Worm (Caenorhabditis elegans) whole organism, L1 larva: ENCODE measurements around the gene fbxa-208.

Source experiments
- C04F5.9 ChIP-seq: sonication (generic microtip); optimal IDR thresholded peaks from 2 replicates; lab custom pipeline; 2016; ENCODE audit warnings: missing genetic modification characterization, missing compliant biosample characterization
- C16A3.4 ChIP-seq: fragments of 150-350 bp; optimal IDR thresholded peaks from 2 replicates; lab custom pipeline; 2014; ENCODE audit warnings: missing biosample characterization, missing genetic modification characterization
- F16B12.6 ChIP-seq: fragments of 150-350 bp; optimal IDR thresholded peaks from 2 replicates; lab custom pipeline; 2014; ENCODE audit warnings: missing biosample characterization, missing genetic modification characterization
- Y116A8C.19 ChIP-seq: sonication (generic microtip); optimal IDR thresholded peaks from 2 replicates; lab custom pipeline; 2016; ENCODE audit warnings: missing compliant biosample characterization, missing genetic modification characterization, borderline replicate concordance
- alr-1 ChIP-seq: fragments of 200-800 bp; sonication (Bioruptor generic); optimal IDR thresholded peaks from 2 replicates; lab custom pipeline; 2018; ENCODE audit warnings: borderline replicate concordance, mild to moderate bottlenecking, missing genetic modification characterization, missing compliant biosample characterization
- aly-2 ChIP-seq: fragments of 150-350 bp; optimal IDR thresholded peaks from 2 replicates; lab custom pipeline; 2014; ENCODE audit warnings: missing biosample characterization, missing genetic modification characterization
- ama-1 ChIP-seq: fragments of 150-350 bp; optimal IDR thresholded peaks from 2 replicates; lab custom pipeline; 2014
- blmp-1 ChIP-seq: fragments of 150-350 bp; optimal IDR thresholded peaks from 2 replicates; lab custom pipeline; 2014; ENCODE audit warnings: missing biosample characterization, missing genetic modification characterization
- ceh-82 ChIP-seq, 3 experiments: fragments of 150-350 bp in 1 of 3; sonication (generic microtip) in 2 of 3; optimal IDR thresholded peaks; 2 replicates each; lab custom pipeline; 2014 to 2017; ENCODE audit warnings: missing biosample characterization in 3 of 3, missing genetic modification characterization in 3 of 3
- ceh-90 ChIP-seq: sonication (generic microtip); optimal IDR thresholded peaks from 2 replicates; lab custom pipeline; 2016; ENCODE audit warnings: missing genetic modification characterization, missing compliant biosample characterization
- ces-1 ChIP-seq: fragments of 150-350 bp; optimal IDR thresholded peaks from 2 replicates; lab custom pipeline; 2014; ENCODE audit warnings: missing biosample characterization, missing genetic modification reagents, missing genetic modification characterization
- efl-1 ChIP-seq, 4 experiments: fragments of 150-350 bp; optimal IDR thresholded peaks in 3 of 4; peaks in 1 of 4; 1 replicate in 1 of 4; 2 replicates in 3 of 4; lab custom pipeline; 2014; ENCODE audit warnings: missing biosample characterization in 2 of 4, missing genetic modification characterization in 2 of 4, missing genetic modification reagents in 2 of 4
- elt-2 ChIP-seq: sonication (generic microtip); optimal IDR thresholded peaks from 2 replicates; lab custom pipeline; 2016; ENCODE audit warnings: missing genetic modification characterization, mild to moderate bottlenecking, inconsistent platforms, missing compliant biosample characterization, missing genetic modification reagents
- elt-3 ChIP-seq, 6 experiments: fragments of 150-350 bp in 1 of 6; sonication (generic microtip); optimal IDR thresholded peaks; 2 replicates each; lab custom pipeline; 2017 to 2018; ENCODE audit warnings: missing biosample characterization in 6 of 6, missing genetic modification characterization in 6 of 6, inconsistent platforms in 1 of 6
- ets-5 ChIP-seq: fragments of 200-800 bp; sonication (Bioruptor generic); IDR thresholded peaks from 2 replicates; pipeline ENCODE4 v1.3.6; 2022; ENCODE audit warnings: missing genetic modification characterization, missing compliant biosample characterization
- fkh-10 ChIP-seq: sonication (generic microtip); optimal IDR thresholded peaks from 2 replicates; lab custom pipeline; 2017; ENCODE audit warnings: missing biosample characterization, missing genetic modification reagents, missing genetic modification characterization
- fkh-8 ChIP-seq: sonication (generic microtip); optimal IDR thresholded peaks from 2 replicates; lab custom pipeline; 2016; ENCODE audit warnings: mild to moderate bottlenecking, missing genetic modification characterization, missing compliant biosample characterization
- hlh-4 ChIP-seq: sonication (generic microtip); optimal IDR thresholded peaks from 2 replicates; lab custom pipeline; 2016; ENCODE audit warnings: mild to moderate bottlenecking, missing genetic modification characterization, missing compliant biosample characterization
- isw-1 ChIP-seq: fragments of 200-800 bp; sonication (Bioruptor generic); IDR thresholded peaks from 2 replicates; pipeline ENCODE4 v1.3.6; 2022; ENCODE audit warnings: missing genetic modification characterization, missing compliant biosample characterization
- lin-13 ChIP-seq: fragments of 150-350 bp; optimal IDR thresholded peaks from 2 replicates; lab custom pipeline; 2014; ENCODE audit warnings: missing biosample characterization, missing genetic modification reagents, missing genetic modification characterization
- lin-35 ChIP-seq, 2 experiments: fragments of 150-350 bp; optimal IDR thresholded peaks; 2 replicates each; lab custom pipeline; 2014; ENCODE audit warnings: missing biosample characterization in 2 of 2, missing genetic modification characterization in 2 of 2, missing genetic modification reagents in 2 of 2
- lin-39 ChIP-seq: fragments of 150-350 bp; optimal IDR thresholded peaks from 2 replicates; lab custom pipeline; 2014; ENCODE audit warnings: missing biosample characterization, missing genetic modification reagents, missing genetic modification characterization
- lir-3 ChIP-seq: sonication (generic microtip); optimal IDR thresholded peaks from 2 replicates; lab custom pipeline; 2016; ENCODE audit warnings: mild to moderate bottlenecking, missing genetic modification characterization, moderate library complexity, missing compliant biosample characterization; ENCODE audit not compliant: poor library complexity
- lsy-2 ChIP-seq, 2 experiments: fragments of 150-350 bp; optimal IDR thresholded peaks; 2 replicates each; lab custom pipeline; 2014; ENCODE audit warnings: missing biosample characterization in 2 of 2, missing genetic modification characterization in 2 of 2
- mab-9 ChIP-seq: fragments of 200-800 bp; sonication (Bioruptor generic); IDR thresholded peaks from 2 replicates; pipeline ENCODE4 v1.3.6; 2022; ENCODE audit warnings: missing genetic modification reagents, missing genetic modification characterization, missing compliant biosample characterization
- mdl-1 ChIP-seq, 2 experiments: fragments of 150-350 bp; optimal IDR thresholded peaks; 2 replicates each; lab custom pipeline; 2014 to 2017; ENCODE audit warnings: missing biosample characterization in 2 of 2, missing genetic modification characterization in 2 of 2, inconsistent platforms in 1 of 2
- nhr-20 ChIP-seq: sonication (generic microtip); optimal IDR thresholded peaks from 2 replicates; lab custom pipeline; 2016; ENCODE audit warnings: mild to moderate bottlenecking, missing genetic modification characterization, missing compliant biosample characterization
- nhr-47 ChIP-seq: sonication (generic microtip); optimal IDR thresholded peaks from 2 replicates; lab custom pipeline; 2016; ENCODE audit warnings: mild to moderate bottlenecking, missing genetic modification characterization, moderate library complexity, missing compliant biosample characterization
- nhr-71 ChIP-seq: sonication (generic microtip); optimal IDR thresholded peaks from 2 replicates; lab custom pipeline; 2016; ENCODE audit warnings: mild to moderate bottlenecking, missing genetic modification characterization, moderate library complexity, missing compliant biosample characterization
- nhr-76 ChIP-seq: sonication (generic microtip); optimal IDR thresholded peaks from 2 replicates; lab custom pipeline; 2017; ENCODE audit warnings: missing biosample characterization, missing genetic modification characterization
- nhr-77 ChIP-seq: fragments of 150-350 bp; optimal IDR thresholded peaks from 2 replicates; lab custom pipeline; 2014; ENCODE audit warnings: missing biosample characterization, missing genetic modification characterization
- nhr-85 ChIP-seq: sonication (generic microtip); peaks from one replicate; lab custom pipeline; 2016; ENCODE audit warnings: missing genetic modification characterization, inconsistent platforms, missing compliant biosample characterization
- nhr-90 ChIP-seq: sonication (generic microtip); optimal IDR thresholded peaks from 2 replicates; lab custom pipeline; 2016; ENCODE audit warnings: mild to moderate bottlenecking, missing genetic modification characterization, missing compliant biosample characterization; ENCODE audit not compliant: poor library complexity
- pag-3 ChIP-seq: sonication (generic microtip); optimal IDR thresholded peaks from 2 replicates; lab custom pipeline; 2017; ENCODE audit warnings: missing genetic modification characterization, mild to moderate bottlenecking, missing compliant biosample characterization, antibody characterized with exemption, borderline replicate concordance; ENCODE audit not compliant: insufficient read depth
- pax-3 ChIP-seq: fragments of 200-800 bp; sonication (Bioruptor generic); optimal IDR thresholded peaks from 2 replicates; lab custom pipeline; 2018; ENCODE audit warnings: mild to moderate bottlenecking, missing genetic modification characterization, moderate library complexity, missing compliant biosample characterization
- pqm-1 ChIP-seq: sonication (generic microtip); optimal IDR thresholded peaks from 3 replicates; lab custom pipeline; 2017; ENCODE audit warnings: missing biosample characterization, missing genetic modification characterization
- rnt-1 ChIP-seq: sonication (generic microtip); optimal IDR thresholded peaks from 2 replicates; lab custom pipeline; 2016; ENCODE audit warnings: mild to moderate bottlenecking, missing genetic modification characterization, moderate library complexity, missing compliant biosample characterization
- skn-1 ChIP-seq: fragments of 150-350 bp; optimal IDR thresholded peaks from 2 replicates; lab custom pipeline; 2014; ENCODE audit warnings: missing biosample characterization, missing genetic modification characterization
- snu-23 ChIP-seq: sonication (generic microtip); optimal IDR thresholded peaks from 2 replicates; lab custom pipeline; 2016; ENCODE audit warnings: missing genetic modification characterization, missing compliant biosample characterization
- sox-4 ChIP-seq: sonication (generic microtip); optimal IDR thresholded peaks from 2 replicates; lab custom pipeline; 2016; ENCODE audit warnings: missing genetic modification characterization, missing compliant biosample characterization
- sptf-1 ChIP-seq: fragments of 150-350 bp; optimal IDR thresholded peaks from 2 replicates; lab custom pipeline; 2014; ENCODE audit warnings: missing biosample characterization, missing genetic modification characterization
- sup-37 ChIP-seq: fragments of 200-800 bp; sonication (Bioruptor generic); optimal IDR thresholded peaks from 2 replicates; lab custom pipeline; 2018; ENCODE audit warnings: mild to moderate bottlenecking, missing genetic modification characterization, missing compliant biosample characterization
- swsn-7 ChIP-seq: sonication (generic microtip); optimal IDR thresholded peaks from 2 replicates; lab custom pipeline; 2016; ENCODE audit warnings: missing genetic modification characterization, missing compliant biosample characterization
- tbx-2 ChIP-seq: sonication (generic microtip); optimal IDR thresholded peaks from 2 replicates; lab custom pipeline; 2016; ENCODE audit warnings: missing genetic modification characterization, missing compliant biosample characterization
- tlp-1 ChIP-seq: fragments of 150-350 bp; optimal IDR thresholded peaks from 2 replicates; lab custom pipeline; 2014; ENCODE audit warnings: missing biosample characterization, missing genetic modification characterization
- unc-30 ChIP-seq: sonication (generic microtip); optimal IDR thresholded peaks from 2 replicates; lab custom pipeline; 2017; ENCODE audit warnings: missing biosample characterization, missing genetic modification characterization
- unc-62 ChIP-seq: fragments of 150-350 bp; optimal IDR thresholded peaks from 2 replicates; lab custom pipeline; 2014; ENCODE audit warnings: missing biosample characterization, missing genetic modification reagents, missing genetic modification characterization
- unc-86 ChIP-seq: sonication (generic microtip); optimal IDR thresholded peaks from 2 replicates; lab custom pipeline; 2016; ENCODE audit warnings: missing genetic modification characterization, missing compliant biosample characterization
- unc-98 ChIP-seq: fragments of 200-800 bp; sonication (Bioruptor generic); IDR thresholded peaks from 2 replicates; pipeline ENCODE4 v1.3.6; 2022; ENCODE audit warnings: missing genetic modification characterization, missing compliant biosample characterization
- xbp-1 ChIP-seq: sonication (generic microtip); optimal IDR thresholded peaks from 2 replicates; lab custom pipeline; 2016; ENCODE audit warnings: missing genetic modification characterization, missing compliant biosample characterization
- ztf-4 ChIP-seq: fragments of 150-350 bp; optimal IDR thresholded peaks from 2 replicates; lab custom pipeline; 2014; ENCODE audit warnings: missing biosample characterization, missing genetic modification characterization

Gene fbxa-208

ce11 chrIII:1248335-1248734 lies 8.3 kb upstream of the fbxa-208 start:
- no peak for TF ChIP-seq lin-35 (GFP tag; optimal IDR thresholded peaks at IDR 0.05; lab: Kevin White, UChicago)
- no peak for TF ChIP-seq ces-1
- TF ChIP-seq nhr-85 (tag; lab: Kevin White, UChicago), result peak; percentile 59
- TF ChIP-seq, all 84 proteins: peak for 1

DNA sequence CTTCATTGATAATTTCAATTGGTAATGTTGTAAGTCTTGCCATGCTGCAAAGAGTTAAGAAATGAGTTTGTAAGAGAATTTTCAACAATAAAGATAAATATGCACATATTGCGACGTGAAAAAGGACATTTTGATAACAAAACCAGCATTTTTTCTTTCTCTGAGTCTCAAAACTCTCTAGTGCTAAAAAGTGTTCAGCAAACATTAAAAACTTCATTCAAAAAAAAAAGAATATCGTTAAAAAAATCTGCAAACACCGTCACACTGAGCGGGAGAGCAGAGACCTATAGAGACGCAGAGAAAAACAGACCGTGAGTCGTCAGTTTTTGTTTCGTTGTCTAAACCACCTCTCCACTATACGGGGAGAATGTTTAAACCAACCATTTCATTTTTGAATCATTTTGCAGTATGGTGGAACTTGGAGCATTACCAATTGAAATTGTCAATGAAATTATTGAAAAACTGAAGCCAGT lies 7.5 kb upstream of the fbxa-208 start, which contains the start of the genes fbxa-76 and fbxa-77:
Gene fbxa-76, minus strand, starts transcription at position 51 of the 473 bp plus-strand sequence.
Gene fbxa-77, plus strand, starts transcription at position 365 of the 473 bp plus-strand sequence.
- TF ChIP-seq pqm-1 (tag; lab: Kevin White, UChicago), result no peak
- no peak for TF ChIP-seq ceh-82 (tag; optimal IDR thresholded peaks at IDR 0.05; lab: Kevin White, UChicago)
- TF ChIP-seq unc-86 (tag; lab: Kevin White, UChicago), result no peak
- TF ChIP-seq ama-1 (lab: Kevin White, UChicago), result no peak
- TF ChIP-seq lsy-2 (tag; optimal IDR thresholded peaks at IDR 0.05; lab: Kevin White, UChicago), result peak in 1 of 2 experiments; percentile 64
- no peak for TF ChIP-seq sox-4 (tag; lab: Kevin White, UChicago)
- no peak for TF ChIP-seq fkh-8 (tag; lab: Kevin White, UChicago)
- no peak for TF ChIP-seq pax-3 (tag; lab: Kevin White, UChicago)
- no peak for TF ChIP-seq ztf-4
- TF ChIP-seq unc-98 (GFP tag; lab: Robert Waterston, UW), result no peak
- no peak for TF ChIP-seq ces-1
- no peak for TF ChIP-seq elt-3 (tag; optimal IDR thresholded peaks at IDR 0.05; lab: Kevin White, UChicago)
- TF ChIP-seq tlp-1 (tag; lab: Kevin White, UChicago), result no peak
- no peak for TF ChIP-seq fkh-10 (GFP tag; lab: Kevin White, UChicago)
- no peak for TF ChIP-seq mab-9 (GFP tag; lab: Robert Waterston, UW)
- peak; percentile 31 for TF ChIP-seq blmp-1 (tag; lab: Kevin White, UChicago)
- TF ChIP-seq nhr-71 (tag; lab: Kevin White, UChicago), result peak; percentile 20
- no peak for TF ChIP-seq swsn-7
- no peak for TF ChIP-seq nhr-90
- TF ChIP-seq aly-2 (tag; lab: Kevin White, UChicago), result no peak
- peak; percentile 41 to 65 for TF ChIP-seq lin-35 (GFP tag; optimal IDR thresholded peaks at IDR 0.05; lab: Kevin White, UChicago)
- TF ChIP-seq C16A3.4 (tag; lab: Kevin White, UChicago), result peak; percentile 17
- no peak for TF ChIP-seq unc-30
- no peak for TF ChIP-seq unc-62
- peak; percentile 43 for TF ChIP-seq skn-1 (tag; lab: Kevin White, UChicago)
- TF ChIP-seq F16B12.6 (tag; lab: Kevin White, UChicago), result peak; percentile 67
- TF ChIP-seq lir-3 (tag; lab: Kevin White, UChicago), result no peak
- TF ChIP-seq sptf-1 (tag; lab: Kevin White, UChicago), result no peak
- peak; percentile 6 for TF ChIP-seq nhr-20 (tag; lab: Kevin White, UChicago)
- no peak for TF ChIP-seq pag-3 (tag; lab: Kevin White, UChicago)
- TF ChIP-seq mdl-1 (tag; optimal IDR thresholded peaks at IDR 0.05; lab: Kevin White, UChicago), result peak in 1 of 2 experiments; percentile 6
- TF ChIP-seq nhr-47, result no peak
- TF ChIP-seq sup-37 (GFP tag; lab: Kevin White, UChicago), result no peak
- TF ChIP-seq lin-13 (GFP tag; lab: Kevin White, UChicago), result no peak
- TF ChIP-seq ceh-90 (tag; lab: Kevin White, UChicago), result no peak
- no peak for TF ChIP-seq lin-39 (tag; lab: Kevin White, UChicago)
- no peak for TF ChIP-seq ets-5 (GFP tag; lab: Robert Waterston, UW)
- TF ChIP-seq nhr-76 (tag; lab: Kevin White, UChicago), result no peak
- no peak for TF ChIP-seq isw-1
- TF ChIP-seq C04F5.9 (tag; lab: Kevin White, UChicago), result no peak
- peak; percentile 3 for TF ChIP-seq nhr-77
- TF ChIP-seq rnt-1, result no peak
- TF ChIP-seq tbx-2 (tag; lab: Kevin White, UChicago), result no peak
- no peak for TF ChIP-seq alr-1 (tag; lab: Kevin White, UChicago)
- TF ChIP-seq snu-23 (GFP tag; lab: Kevin White, UChicago), result peak; percentile 50
- TF ChIP-seq efl-1 (optimal IDR thresholded peaks at IDR 0.05; lab: Kevin White, UChicago), result peak; percentile 57 to 67
- peak; percentile 41 to 84 for TF ChIP-seq efl-1 (GFP tag; optimal IDR thresholded peaks at IDR 0.05 in 1 of 2; lab: Kevin White, UChicago)
- TF ChIP-seq xbp-1 (tag; lab: Kevin White, UChicago), result no peak
- peak; percentile 5 for TF ChIP-seq elt-2 (tag; lab: Kevin White, UChicago)
- no peak for TF ChIP-seq hlh-4 (tag; lab: Kevin White, UChicago)
- no peak for TF ChIP-seq Y116A8C.19 (tag; lab: Kevin White, UChicago)
